Fruit fly (Drosophila melanogaster) whole organism, embryonic: ENCODE measurements around the gene Npc2a.

Experiments
- Antp ChIP-seq: fragments of 200-800 bp; sonication (Bioruptor generic); optimal IDR thresholded peaks from 3 replicates; lab custom pipeline; 2016; ENCODE audit warnings: missing biosample characterization, missing genetic modification characterization
- Bdp1 ChIP-seq: fragments of 200-800 bp; sonication (Bioruptor generic); optimal IDR thresholded peaks from 3 replicates; lab custom pipeline; 2016; ENCODE audit warnings: missing biosample characterization, missing genetic modification characterization
- Blimp-1 ChIP-seq: fragments of 200-800 bp; sonication (Bioruptor generic); optimal IDR thresholded peaks from 3 replicates; lab custom pipeline; 2018; ENCODE audit warnings: missing biosample characterization, missing genetic modification characterization, mild to moderate bottlenecking, moderate library complexity, missing genetic modification reagents
- CG10209 ChIP-seq: fragments of 200-800 bp; sonication (Bioruptor generic); optimal IDR thresholded peaks from 3 replicates; lab custom pipeline; 2017; ENCODE audit warnings: missing biosample characterization, mild to moderate bottlenecking, missing genetic modification characterization, missing genetic modification reagents
- CG11504 ChIP-seq: fragments of 200-800 bp; sonication (Bioruptor generic); optimal IDR thresholded peaks from 3 replicates; lab custom pipeline; 2019; ENCODE audit warnings: missing biosample characterization, mild to moderate bottlenecking, missing genetic modification characterization, moderate library complexity
- CG12071 ChIP-seq: fragments of 200-800 bp; sonication (Bioruptor generic); optimal IDR thresholded peaks from 3 replicates; lab custom pipeline; 2018; ENCODE audit warnings: missing biosample characterization, mild to moderate bottlenecking, missing genetic modification characterization
- CG1233 ChIP-seq: fragments of 200-800 bp; sonication (Bioruptor generic); optimal IDR thresholded peaks from 4 replicates; lab custom pipeline; 2018; ENCODE audit warnings: missing biosample characterization, mild to moderate bottlenecking, missing genetic modification characterization
- CG12942 ChIP-seq: fragments of 200-800 bp; sonication (Bioruptor generic); optimal IDR thresholded peaks from 3 replicates; lab custom pipeline; 2016; ENCODE audit warnings: missing biosample characterization, missing genetic modification characterization
- CG13123 ChIP-seq: fragments of 200-800 bp; sonication (Bioruptor generic); optimal IDR thresholded peaks from 2 replicates; lab custom pipeline; 2016; ENCODE audit warnings: missing biosample characterization, missing genetic modification characterization
- CG13424 ChIP-seq: fragments of 200-800 bp; sonication (Bioruptor generic); optimal IDR thresholded peaks from 2 replicates; lab custom pipeline; 2019; ENCODE audit warnings: missing biosample characterization, mild to moderate bottlenecking, missing genetic modification characterization, moderate library complexity
- CG16815 ChIP-seq: fragments of 200-800 bp; sonication (Bioruptor generic); optimal IDR thresholded peaks from 3 replicates; lab custom pipeline; 2017; ENCODE audit warnings: missing biosample characterization, mild to moderate bottlenecking, missing genetic modification characterization
- CG17361 ChIP-seq: fragments of 200-800 bp; sonication (Bioruptor generic); IDR thresholded peaks from 3 replicates; pipeline ENCODE4 v1.3.6; 2022; ENCODE audit warnings: missing biosample characterization, missing genetic modification characterization
- CG17829 ChIP-seq: fragments of 200-800 bp; optimal IDR thresholded peaks from 2 replicates; lab custom pipeline; 2019; ENCODE audit warnings: missing biosample characterization, mild to moderate bottlenecking, missing genetic modification characterization, moderate library complexity
- CG18619 ChIP-seq: fragments of 200-800 bp; sonication (Bioruptor generic); optimal IDR thresholded peaks from 3 replicates; lab custom pipeline; 2017; ENCODE audit warnings: missing biosample characterization, mild to moderate bottlenecking, missing genetic modification characterization
- CG2712 ChIP-seq: fragments of 200-800 bp; optimal IDR thresholded peaks from 3 replicates; lab custom pipeline; 2019; ENCODE audit warnings: missing biosample characterization, mild to moderate bottlenecking, missing genetic modification characterization, moderate library complexity
- CG33557 ChIP-seq: fragments of 200-800 bp; sonication (Bioruptor generic); optimal IDR thresholded peaks from 2 replicates; lab custom pipeline; 2019; ENCODE audit warnings: missing biosample characterization, mild to moderate bottlenecking, missing genetic modification characterization, moderate library complexity
- CG43689 ChIP-seq: fragments of 200-800 bp; sonication (Bioruptor generic); IDR thresholded peaks from 2 replicates; pipeline ENCODE4 v1.3.6; 2022; ENCODE audit warnings: missing biosample characterization, missing genetic modification characterization
- CG4707 ChIP-seq: fragments of 200-800 bp; sonication (Bioruptor generic); optimal IDR thresholded peaks from 2 replicates; lab custom pipeline; 2018; ENCODE audit warnings: missing biosample characterization, mild to moderate bottlenecking, missing genetic modification characterization, moderate library complexity
- CG9437 ChIP-seq: fragments of 200-800 bp; sonication (Bioruptor generic); optimal IDR thresholded peaks from 2 replicates; lab custom pipeline; 2018; ENCODE audit warnings: missing biosample characterization, mild to moderate bottlenecking, missing genetic modification characterization
- CG9876 ChIP-seq: fragments of 200-800 bp; sonication (Bioruptor generic); optimal IDR thresholded peaks from 2 replicates; lab custom pipeline; 2016; ENCODE audit warnings: missing biosample characterization, missing genetic modification characterization
- CrebB ChIP-seq: fragments of 200-800 bp; sonication (Bioruptor generic); optimal IDR thresholded peaks from 3 replicates; lab custom pipeline; 2018; ENCODE audit warnings: missing biosample characterization, mild to moderate bottlenecking, missing genetic modification characterization
- Dek ChIP-seq: fragments of 200-800 bp; sonication (Bioruptor generic); optimal IDR thresholded peaks from 3 replicates; lab custom pipeline; 2019; ENCODE audit warnings: missing biosample characterization, mild to moderate bottlenecking, missing genetic modification characterization, moderate library complexity
- ERR ChIP-seq: fragments of 200-800 bp; sonication (Bioruptor generic); optimal IDR thresholded peaks from 2 replicates; lab custom pipeline; 2016; ENCODE audit warnings: missing biosample characterization, missing genetic modification characterization
- Hmr ChIP-seq: fragments of 200-800 bp; sonication (Bioruptor generic); optimal IDR thresholded peaks from 3 replicates; lab custom pipeline; 2017; ENCODE audit warnings: mild to moderate bottlenecking, missing biosample characterization, missing genetic modification reagents, missing genetic modification characterization
- Hmx ChIP-seq: fragments of 200-800 bp; sonication (Bioruptor generic); optimal IDR thresholded peaks from 2 replicates; lab custom pipeline; 2016; ENCODE audit warnings: missing biosample characterization, missing genetic modification characterization
- Hr78 ChIP-seq, 2 experiments: fragments of 200-800 bp in 1 of 2; fragments of >200 bp in 1 of 2; sonication (Bioruptor generic) in 1 of 2; optimal IDR thresholded peaks; 2 replicates each; lab custom pipeline; 2017 to 2019; ENCODE audit warnings: missing biosample characterization in 2 of 2, missing genetic modification characterization in 2 of 2, mild to moderate bottlenecking in 1 of 2, moderate library complexity in 1 of 2
- Lpt ChIP-seq: fragments of >200 bp; optimal IDR thresholded peaks from 2 replicates; lab custom pipeline; 2018; ENCODE audit warnings: missing biosample characterization, missing genetic modification characterization
- Med ChIP-seq: fragments of 200-800 bp; sonication (Bioruptor generic); peaks from one replicate; lab custom pipeline; 2016; ENCODE audit warnings: missing biosample characterization, missing genetic modification characterization, mild to moderate bottlenecking, inconsistent platforms, moderate library complexity
- Meics ChIP-seq: fragments of 200-800 bp; sonication (Bioruptor generic); optimal IDR thresholded peaks from 2 replicates; lab custom pipeline; 2017; ENCODE audit warnings: missing biosample characterization, mild to moderate bottlenecking, missing genetic modification characterization
- Nf-YB ChIP-seq: fragments of 200-800 bp; sonication (Bioruptor generic); optimal IDR thresholded peaks from 3 replicates; lab custom pipeline; 2019; ENCODE audit warnings: missing biosample characterization, mild to moderate bottlenecking, missing genetic modification characterization, moderate library complexity
- Poxn ChIP-seq: fragments of 200-800 bp; sonication (Bioruptor generic); IDR thresholded peaks from 2 replicates; pipeline ENCODE4 v1.3.6; 2022; ENCODE audit warnings: missing biosample characterization, missing genetic modification characterization
- Ptx1 ChIP-seq: fragments of 200-800 bp; sonication (Bioruptor generic); IDR thresholded peaks from 2 replicates; pipeline ENCODE4 v1.3.6; 2022; ENCODE audit warnings: missing biosample characterization, missing genetic modification characterization
- Rfx ChIP-seq: fragments of 200-800 bp; sonication (Bioruptor generic); IDR thresholded peaks from 2 replicates; pipeline ENCODE4 v1.3.6; 2022; ENCODE audit warnings: missing biosample characterization, missing genetic modification characterization
- Sry-δ ChIP-seq: fragments of 200-800 bp; sonication (Bioruptor generic); optimal IDR thresholded peaks from 2 replicates; lab custom pipeline; 2016; ENCODE audit warnings: missing biosample characterization, missing genetic modification characterization
- Vsx1 ChIP-seq: fragments of 200-800 bp; sonication (Bioruptor generic); optimal IDR thresholded peaks from 2 replicates; lab custom pipeline; 2017; ENCODE audit warnings: missing biosample characterization, mild to moderate bottlenecking, missing genetic modification characterization, missing genetic modification reagents
- ash1 ChIP-seq: fragments of 200-800 bp; sonication (Bioruptor generic); optimal IDR thresholded peaks from 2 replicates; lab custom pipeline; 2018; ENCODE audit warnings: missing biosample characterization, mild to moderate bottlenecking, missing genetic modification characterization
- caup ChIP-seq: fragments of 200-800 bp; sonication (Bioruptor generic); optimal IDR thresholded peaks from 3 replicates; lab custom pipeline; 2017; ENCODE audit warnings: missing biosample characterization, mild to moderate bottlenecking, missing genetic modification characterization, moderate library complexity; ENCODE audit not compliant: severe bottlenecking
- croc ChIP-seq: fragments of 200-800 bp; sonication (Bioruptor generic); conservative IDR thresholded peaks from 3 replicates; pipeline ENCODE4 v1.3.6; 2022; ENCODE audit warnings: missing biosample characterization, missing genetic modification characterization
- dysf ChIP-seq: fragments of 200-800 bp; sonication (Bioruptor generic); IDR thresholded peaks from 3 replicates; pipeline ENCODE4 v1.3.6; 2022; ENCODE audit warnings: missing biosample characterization, missing genetic modification characterization
- fd96Cb ChIP-seq: fragments of 200-800 bp; sonication (Bioruptor generic); optimal IDR thresholded peaks from 2 replicates; lab custom pipeline; 2018; ENCODE audit warnings: missing biosample characterization, mild to moderate bottlenecking, missing genetic modification characterization, moderate library complexity
- mld ChIP-seq: fragments of 200-800 bp; sonication (Bioruptor generic); IDR thresholded peaks from 3 replicates; pipeline ENCODE4 v1.3.6; 2022; ENCODE audit warnings: missing biosample characterization, missing genetic modification characterization; ENCODE audit not compliant: partially characterized antibody
- p53 ChIP-seq: fragments of 200-800 bp; sonication (Bioruptor generic); optimal IDR thresholded peaks from 2 replicates; lab custom pipeline; 2016; ENCODE audit warnings: missing biosample characterization, missing genetic modification characterization
- phol ChIP-seq: fragments of 200-800 bp; sonication (Bioruptor generic); optimal IDR thresholded peaks from 3 replicates; lab custom pipeline; 2018; ENCODE audit warnings: missing biosample characterization, mild to moderate bottlenecking, missing genetic modification characterization, moderate library complexity
- pzg ChIP-seq: fragments of 200-800 bp; sonication (Bioruptor generic); optimal IDR thresholded peaks from 3 replicates; lab custom pipeline; 2018; ENCODE audit warnings: missing biosample characterization, mild to moderate bottlenecking, missing genetic modification characterization, moderate library complexity
- scrt ChIP-seq: fragments of 200-800 bp; sonication (Bioruptor generic); optimal IDR thresholded peaks from 2 replicates; lab custom pipeline; 2018; ENCODE audit warnings: missing biosample characterization, mild to moderate bottlenecking, missing genetic modification characterization, moderate library complexity
- stc ChIP-seq: fragments of 200-800 bp; sonication (Bioruptor generic); IDR thresholded peaks from 2 replicates; pipeline ENCODE4 v1.3.6; 2022; ENCODE audit warnings: missing biosample characterization, missing genetic modification characterization
- tgo ChIP-seq: fragments of 200-800 bp; sonication (Bioruptor generic); IDR thresholded peaks from 3 replicates; pipeline ENCODE4 v1.3.6; 2022; ENCODE audit warnings: missing biosample characterization, missing genetic modification characterization
- unpg ChIP-seq: fragments of 200-800 bp; sonication (Bioruptor generic); optimal IDR thresholded peaks from 3 replicates; lab custom pipeline; 2018; ENCODE audit warnings: missing biosample characterization, mild to moderate bottlenecking, missing genetic modification characterization, moderate library complexity
- vvl ChIP-seq: fragments of 200-800 bp; sonication (Bioruptor generic); IDR thresholded peaks from 2 replicates; pipeline ENCODE4 v1.3.6; 2022; ENCODE audit warnings: missing biosample characterization, missing genetic modification characterization
- zen ChIP-seq: fragments of 200-800 bp; sonication (Bioruptor generic); optimal IDR thresholded peaks from 3 replicates; lab custom pipeline; 2018; ENCODE audit warnings: missing biosample characterization, mild to moderate bottlenecking, missing genetic modification characterization, moderate library complexity

The Npc2a gene

dm6 chr2L:2032076-2032475 is 44.0 kb downstream of the Npc2a start (continued):
- no peak for TF ChIP-seq CG12942 (GFP tag; lab: Kevin White, UChicago)
- no peak for TF ChIP-seq unpg (GFP tag; lab: Kevin White, UChicago)
- TF ChIP-seq CG1233 (GFP tag; lab: Kevin White, UChicago) = peak; percentile 22
- no peak for TF ChIP-seq pzg (GFP tag; lab: Kevin White, UChicago)
- TF ChIP-seq ash1 (GFP tag; lab: Kevin White, UChicago) = no peak
- no peak for TF ChIP-seq Hmr (GFP tag; lab: Kevin White, UChicago)
- no peak for TF ChIP-seq CG9876 (GFP tag; lab: Kevin White, UChicago)
- TF ChIP-seq tgo (GFP tag; lab: Robert Waterston, UW) = no peak
- peak in 1 of 2 experiments; percentile 16 for TF ChIP-seq Hr78 (GFP tag; optimal IDR thresholded peaks at IDR 0.05; lab: Kevin White, UChicago)
- no peak for TF ChIP-seq Nf-YB (GFP tag; lab: Kevin White, UChicago)
- 0 out of 2 replicates have a peak, but pooled peaks have one; percentile 23 for TF ChIP-seq Ptx1 (GFP tag; lab: Robert Waterston, UW)
- TF ChIP-seq p53 (GFP tag; lab: Kevin White, UChicago) = no peak
- TF ChIP-seq Meics = no peak
- no peak for TF ChIP-seq CG43689 (GFP tag; lab: Robert Waterston, UW)
- TF ChIP-seq Bdp1 (GFP tag; lab: Kevin White, UChicago) = no peak
- no peak for TF ChIP-seq stc
- peak; percentile 43 for TF ChIP-seq fd96Cb (tag; lab: Kevin White, UChicago)
- TF ChIP-seq CrebB (tag; lab: Kevin White, UChicago) = no peak
- TF ChIP-seq CG17829 (tag; lab: Kevin White, UChicago) = peak; percentile 21
- TF ChIP-seq CG16815 (GFP tag; lab: Kevin White, UChicago) = no peak
- no peak for TF ChIP-seq CG4707 (GFP tag; lab: Kevin White, UChicago)
- TF ChIP-seq Sry-δ (GFP tag; lab: Kevin White, UChicago) = no peak
- TF ChIP-seq Lpt (GFP tag; lab: Kevin White, UChicago) = no peak
- TF ChIP-seq ERR = no peak
- no peak for TF ChIP-seq CG12071
- peak; percentile 51; the same call in 2 of the 3 replicates for TF ChIP-seq CG17361 (GFP tag; lab: Robert Waterston, UW)
- peak; percentile 46; the same call in 1 of the 2 replicates for TF ChIP-seq Rfx (GFP tag; lab: Robert Waterston, UW)
- TF ChIP-seq Blimp-1 (GFP tag; lab: Kevin White, UChicago) = peak; percentile 63
- no peak for TF ChIP-seq CG13123 (GFP tag; lab: Kevin White, UChicago)
- TF ChIP-seq vvl (GFP tag; lab: Robert Waterston, UW) = no peak
- no peak for TF ChIP-seq CG18619 (GFP tag; lab: Kevin White, UChicago)
- TF ChIP-seq CG10209 (GFP tag; lab: Kevin White, UChicago) = peak; percentile 3
- TF ChIP-seq Hmx (GFP tag; lab: Kevin White, UChicago) = no peak
- TF ChIP-seq CG2712 (tag; lab: Kevin White, UChicago) = peak; percentile 61
- TF ChIP-seq croc (GFP tag; lab: Robert Waterston, UW) = no peak
- no peak for TF ChIP-seq CG9437 (GFP tag; lab: Kevin White, UChicago)
- peak; percentile 28 for TF ChIP-seq CG13424 (tag; lab: Kevin White, UChicago)
- TF ChIP-seq CG11504 = peak; percentile 51
- no peak for TF ChIP-seq Vsx1 (GFP tag; lab: Kevin White, UChicago)
- TF ChIP-seq Dek (tag; lab: Kevin White, UChicago) = no peak
- TF ChIP-seq zen = peak; percentile 16
- TF ChIP-seq mld = no peak
- no peak for TF ChIP-seq Antp (GFP tag; lab: Kevin White, UChicago)
- TF ChIP-seq dysf (GFP tag; lab: Robert Waterston, UW) = 0 out of 3 replicates have a peak, but pooled peaks have one; percentile 33
- TF ChIP-seq phol (tag; lab: Kevin White, UChicago) = peak; percentile 50
- no peak for TF ChIP-seq scrt (GFP tag; lab: Kevin White, UChicago)
- TF ChIP-seq Poxn (GFP tag; lab: Robert Waterston, UW) = no peak
- peak; percentile 78 for TF ChIP-seq Med (GFP tag; lab: Kevin White, UChicago)
- no peak for TF ChIP-seq caup (GFP tag; lab: Kevin White, UChicago)
- no peak for TF ChIP-seq CG33557 (GFP tag; lab: Kevin White, UChicago)
